Worm (Caenorhabditis elegans): ENCODE results near the gene T27F7.12.

Gene T27F7.12

ce11 chrII:5019389-5020108 lies 29.6 kb downstream of the T27F7.12 start (continued):
- TF ChIP-seq pqm-1 (tag; optimal IDR thresholded peaks at IDR 0.05) (peak; percentile 44), nhr-42 (GFP tag; IDR thresholded peaks at IDR 0.05) (no peak)

ce11 chrII:5020513-5021081 lies 30.7 kb downstream of the T27F7.12 start:
- TF ChIP-seq aha-1 (tag) (peak; percentile 14), hmg-1.1 (GFP tag; IDR thresholded peaks at IDR 0.05) (0 out of 2 replicates have a peak, but pooled peaks have one; percentile 8), nhr-25 (tag; optimal IDR thresholded peaks at IDR 0.05; ENCODE audit: borderline replicate concordance, insufficient read depth) (no peak), hlh-30 (tag; optimal IDR thresholded peaks at IDR 0.05; ENCODE audit: insufficient read depth) (peak; percentile 81), egl-27 (tag; optimal IDR thresholded peaks at IDR 0.05) (no peak), mdl-1 (tag; optimal IDR thresholded peaks at IDR 0.05) (peak in 1 of 2 experiments; percentile 49), dve-1 (tag; optimal IDR thresholded peaks at IDR 0.05; ENCODE audit: insufficient read depth) (peak; percentile 8), daf-16 (GFP tag; optimal IDR thresholded peaks at IDR 0.05) (no peak), daf-16 (tag; optimal IDR thresholded peaks at IDR 0.05) (peak; percentile 61), hlh-11 (tag; optimal IDR thresholded peaks at IDR 0.05) (peak; percentile 36)

- TF ChIP-seq sdz-12 (GFP tag; optimal IDR thresholded peaks at IDR 0.05) (no peak), nhr-25 (tag; optimal IDR thresholded peaks at IDR 0.05; ENCODE audit: borderline replicate concordance, insufficient read depth) (peak; percentile 41), unc-62 (GFP tag; optimal IDR thresholded peaks at IDR 0.05 in 1 of 2) (no peak), unc-62 (tag; optimal IDR thresholded peaks at IDR 0.05) (no peak), lsy-2 (tag; optimal IDR thresholded peaks at IDR 0.05) (peak in 1 of 2 experiments; percentile 9), zfp-2 (tag; optimal IDR thresholded peaks at IDR 0.05) (no peak)
These were observed 31.6 kb downstream of the T27F7.12 start for ce11 chrII:5021518-5021917.

ce11 chrII:5022381-5022855 lies 32.5 kb downstream of the T27F7.12 start, which contains the start of the genes nsy-1 and F59A6.13:
nsy-1 (plus strand) TSS chrII:5022757.
F59A6.13 (plus strand) TSS chrII:5022805.
- TF ChIP-seq pqm-1 (tag; optimal IDR thresholded peaks at IDR 0.05) (peak; percentile 79), D1046.2 (GFP tag; IDR thresholded peaks at IDR 0.05) (no peak), dmd-6 (GFP tag; IDR thresholded peaks at IDR 0.05) (peak; percentile 70), vab-7 (GFP tag; IDR thresholded peaks at IDR 0.05) (no peak), lin-39 (tag; optimal IDR thresholded peaks at IDR 0.05) (no peak), daf-16 (GFP tag; optimal IDR thresholded peaks at IDR 0.05) (no peak), daf-16 (tag; optimal IDR thresholded peaks at IDR 0.05) (peak; percentile 72), egl-43 (GFP tag; IDR thresholded peaks at IDR 0.05) (no peak), dve-1 (tag; optimal IDR thresholded peaks at IDR 0.05; ENCODE audit: insufficient read depth) (peak; percentile 39), dmd-9 (GFP tag; IDR thresholded peaks at IDR 0.05) (no peak), nhr-28 (tag; optimal IDR thresholded peaks at IDR 0.05) (peak; percentile 3), lim-7 (GFP tag; IDR thresholded peaks at IDR 0.05) (no peak), hlh-11 (tag; optimal IDR thresholded peaks at IDR 0.05) (peak; percentile 10), php-3 (GFP tag; IDR thresholded peaks at IDR 0.05) (0 out of 2 replicates have a peak, but pooled peaks have one; percentile 15)

- TF ChIP-seq nhr-77 (tag; optimal IDR thresholded peaks at IDR 0.05) (no peak), unc-62 (GFP tag; optimal IDR thresholded peaks at IDR 0.05 in 1 of 2) (peak in 1 of 2 experiments; percentile 99), unc-62 (tag; optimal IDR thresholded peaks at IDR 0.05) (no peak)
These were observed 38.0 kb downstream of the T27F7.12 start for ce11 chrII:5027952-5028351.

ce11 chrII:5031612-5032011 lies 41.7 kb downstream of the T27F7.12 start, which contains the start of gene wdr-83:
wdr-83 (minus strand) TSS chrII:5031712.
- TF ChIP-seq lin-15B (tag; optimal IDR thresholded peaks at IDR 0.05): no peak
- TF ChIP-seq ztf-7 (tag; optimal IDR thresholded peaks at IDR 0.05): no peak
- no peak for TF ChIP-seq mes-2 (tag; optimal IDR thresholded peaks at IDR 0.05; ENCODE audit: poor library complexity, severe bottlenecking)
- no peak for TF ChIP-seq zfp-3 (GFP tag; conservative IDR thresholded peaks at IDR 0.05)
- TF ChIP-seq hlh-30 (tag; optimal IDR thresholded peaks at IDR 0.05; ENCODE audit: insufficient read depth): no peak
- TF ChIP-seq mxl-2 (GFP tag; conservative IDR thresholded peaks at IDR 0.05): no peak
- no peak for TF ChIP-seq unc-62 (GFP tag; optimal IDR thresholded peaks at IDR 0.05 in 1 of 2)
- TF ChIP-seq unc-62 (tag; optimal IDR thresholded peaks at IDR 0.05): no peak

Data from whole organism, L4 larva.